Fruit fly (Drosophila melanogaster): Measurements from ENCODE around the gene Seipin.

The Seipin gene

DNA sequence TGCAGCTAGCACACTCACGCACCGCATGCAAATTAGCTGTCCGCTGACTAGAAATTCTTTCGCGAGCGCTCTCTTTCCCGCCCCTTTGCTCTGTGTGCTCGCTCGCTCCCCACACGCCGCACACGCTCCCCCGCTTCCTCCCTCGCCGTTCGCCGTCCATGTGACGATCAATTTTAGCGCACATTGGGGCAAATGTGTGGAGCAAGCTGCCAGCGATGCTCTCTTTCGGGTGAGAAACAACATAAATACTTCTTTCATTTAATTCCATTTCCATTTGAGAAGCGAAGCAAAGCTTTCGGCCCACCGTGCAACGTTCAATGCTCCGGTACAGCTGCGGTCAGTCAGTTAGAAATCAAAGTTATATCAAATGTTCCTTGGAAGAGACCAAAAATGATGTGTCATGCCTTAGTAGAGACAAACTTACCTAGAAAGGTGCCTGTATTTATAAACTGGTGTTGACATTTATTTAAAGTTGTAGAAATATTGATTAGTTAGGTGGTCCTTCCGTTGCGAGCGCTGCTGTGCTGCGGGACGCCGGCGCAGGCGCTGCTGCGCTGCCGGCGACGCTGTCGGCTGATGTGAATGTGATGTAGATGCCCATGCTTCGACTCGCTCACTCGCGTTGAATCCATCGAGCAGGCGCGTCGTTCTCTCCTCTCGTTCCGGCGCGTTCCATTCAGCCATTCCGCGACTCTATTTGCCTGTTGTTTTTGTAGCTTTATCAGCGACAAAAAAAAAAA, 26.6 kb downstream of the Seipin start (continued):
- TF ChIP-seq CG9139 (GFP tag; optimal IDR thresholded peaks at IDR 0.05) (peak; percentile 95), pdm3 (GFP tag; optimal IDR thresholded peaks at IDR 0.05) (peak; percentile 98), CG6792 (GFP tag; optimal IDR thresholded peaks at IDR 0.05) (peak; percentile 98), Hr39 (GFP tag; optimal IDR thresholded peaks at IDR 0.05) (peak; percentile 99), CG6276 (GFP tag; optimal IDR thresholded peaks at IDR 0.05) (peak; percentile 99), achi (GFP tag; optimal IDR thresholded peaks at IDR 0.05) (peak; percentile 97), lz (GFP tag; optimal IDR thresholded peaks at IDR 0.05) (peak; percentile 99), CG32006 (GFP tag; optimal IDR thresholded peaks at IDR 0.05) (peak; percentile 99), Gug (GFP tag; IDR thresholded peaks at IDR 0.05) (peak; percentile 95), fd59A (GFP tag; optimal IDR thresholded peaks at IDR 0.05) (peak; percentile 97), dac (GFP tag; optimal IDR thresholded peaks at IDR 0.05) (peak; percentile 98), CG11902 (GFP tag; optimal IDR thresholded peaks at IDR 0.05) (peak; percentile 95), CG6854 (GFP tag; optimal IDR thresholded peaks at IDR 0.05) (peak; percentile 97), fd85E (GFP tag; optimal IDR thresholded peaks at IDR 0.05) (peak; percentile 89), eg (GFP tag; IDR thresholded peaks at IDR 0.05) (peak; percentile 97), Hr38 (GFP tag; optimal IDR thresholded peaks at IDR 0.05) (no peak), CG8632 (GFP tag; optimal IDR thresholded peaks at IDR 0.05) (peak; percentile 96), CG34406 (GFP tag; optimal IDR thresholded peaks at IDR 0.05) (peak; percentile 97), topi (GFP tag; optimal IDR thresholded peaks at IDR 0.05) (peak; percentile 98), cyc (GFP tag; optimal IDR thresholded peaks at IDR 0.05) (peak; percentile 98), Eip75B (GFP tag; optimal IDR thresholded peaks at IDR 0.05) (peak; percentile 98), CG4318 (GFP tag; optimal IDR thresholded peaks at IDR 0.05) (peak; percentile 97), CG15336 (GFP tag; IDR thresholded peaks at IDR 0.05) (peak; percentile 98), CG10631 (GFP tag; optimal IDR thresholded peaks at IDR 0.05) (peak; percentile 96), Sox15 (GFP tag; optimal IDR thresholded peaks at IDR 0.05) (peak; percentile 97), CG3032 (tag; optimal IDR thresholded peaks at IDR 0.05) (peak; percentile 96), Eip93F (GFP tag; optimal IDR thresholded peaks at IDR 0.05) (peak; percentile 95), CG11762 (GFP tag; optimal IDR thresholded peaks at IDR 0.05; ENCODE audit: insufficient read depth) (peak; percentile 95), Lpt (GFP tag; optimal IDR thresholded peaks at IDR 0.05) (peak; percentile 95), spab (GFP tag; optimal IDR thresholded peaks at IDR 0.05) (peak; percentile 95), Sox102F (GFP tag; optimal IDR thresholded peaks at IDR 0.05) (peak; percentile 98), Smox (GFP tag; optimal IDR thresholded peaks at IDR 0.05) (peak; percentile 98), CG31627 (GFP tag; optimal IDR thresholded peaks at IDR 0.05) (peak; percentile 98), CG8119 (GFP tag; IDR thresholded peaks at IDR 0.05) (peak; percentile 98), CG7368 (GFP tag; optimal IDR thresholded peaks at IDR 0.05) (peak; percentile 96)

DNA sequence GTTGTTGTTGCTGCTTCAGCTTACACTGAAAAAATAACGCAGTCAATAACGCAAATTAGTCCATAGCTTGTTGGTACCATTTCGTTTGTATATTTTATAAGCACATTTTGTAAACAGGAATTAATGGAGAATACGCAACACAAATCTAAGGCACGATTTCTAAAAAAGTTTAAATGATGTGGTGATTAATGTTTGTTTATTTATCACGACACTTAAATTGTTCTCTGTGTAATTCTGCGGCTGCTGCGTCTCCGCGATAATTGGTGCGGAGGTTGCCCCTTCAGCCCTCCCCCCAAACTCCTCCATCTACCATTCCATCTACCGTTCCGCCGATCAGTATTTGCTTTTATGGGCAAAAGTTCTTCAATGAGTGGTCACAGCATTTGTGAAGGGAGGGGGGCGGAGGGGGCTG, 27.9 kb downstream of the Seipin start:
- TF ChIP-seq CG11294 (GFP tag; IDR thresholded peaks at IDR 0.05) (peak; percentile 80), CG34406 (GFP tag; optimal IDR thresholded peaks at IDR 0.05) (peak; percentile 84), OdsH (GFP tag; optimal IDR thresholded peaks at IDR 0.05) (peak; percentile 84), Eip78C (GFP tag) (peak; percentile 97), lz (GFP tag; optimal IDR thresholded peaks at IDR 0.05) (peak; percentile 90), cyc (GFP tag; optimal IDR thresholded peaks at IDR 0.05) (peak; percentile 89), fkh (GFP tag; optimal IDR thresholded peaks at IDR 0.05) (no peak), Blimp-1 (GFP tag; optimal IDR thresholded peaks at IDR 0.05) (peak; percentile 68), svp (GFP tag) (peak; percentile 93), CG6792 (GFP tag; optimal IDR thresholded peaks at IDR 0.05) (peak; percentile 91), fd59A (GFP tag; optimal IDR thresholded peaks at IDR 0.05) (peak; percentile 79), Smox (GFP tag; optimal IDR thresholded peaks at IDR 0.05) (peak; percentile 86), CG6808 (GFP tag; optimal IDR thresholded peaks at IDR 0.05) (peak; percentile 90), Hr4 (GFP tag; optimal IDR thresholded peaks at IDR 0.05) (peak; percentile 93), CG10631 (GFP tag; optimal IDR thresholded peaks at IDR 0.05) (peak; percentile 83), Ets96B (tag; optimal IDR thresholded peaks at IDR 0.05) (peak; percentile 90), achi (GFP tag; optimal IDR thresholded peaks at IDR 0.05) (peak; percentile 85), Sox14 (GFP tag; optimal IDR thresholded peaks at IDR 0.05) (peak; percentile 88), CG15336 (GFP tag; IDR thresholded peaks at IDR 0.05) (peak; percentile 91), CG3032 (tag; optimal IDR thresholded peaks at IDR 0.05) (peak; percentile 91), dac (GFP tag; optimal IDR thresholded peaks at IDR 0.05) (peak; percentile 83), eg (GFP tag; IDR thresholded peaks at IDR 0.05) (peak; percentile 89), Eip75B (GFP tag; optimal IDR thresholded peaks at IDR 0.05) (peak; percentile 92), topi (GFP tag; optimal IDR thresholded peaks at IDR 0.05) (peak; percentile 92), CG16779 (tag; optimal IDR thresholded peaks at IDR 0.05) (peak; percentile 86), Lpt (GFP tag; optimal IDR thresholded peaks at IDR 0.05) (peak; percentile 85), ss (GFP tag; optimal IDR thresholded peaks at IDR 0.05) (peak; percentile 84 to 89), CG31627 (GFP tag; optimal IDR thresholded peaks at IDR 0.05) (peak; percentile 90), Ets21C (GFP tag; optimal IDR thresholded peaks at IDR 0.05) (peak; percentile 82)

Measured in whole organism, prepupa.